Worm (Caenorhabditis elegans) whole organism, L4 larva: ENCODE measurements around the gene gcy-4.

Experiments
- F26F4.8 ChIP-seq: fragments of 200-800 bp; sonication (Bioruptor generic); conservative IDR thresholded peaks from 2 replicates; pipeline ENCODE4 v1.3.6; 2022; ENCODE audit warnings: missing genetic modification characterization, missing compliant biosample characterization
- F44E2.7 ChIP-seq: fragments of 200-800 bp; sonication (Bioruptor generic); IDR thresholded peaks from 2 replicates; pipeline ENCODE4 v2.1.2; 2022; ENCODE audit warnings: missing genetic modification characterization, missing compliant biosample characterization
- R02D3.7 ChIP-seq: fragments of 150-350 bp; sonication (generic microtip); optimal IDR thresholded peaks from 3 replicates; lab custom pipeline; 2014; ENCODE audit warnings: missing biosample characterization, missing genetic modification characterization
- Y75B8A.6 ChIP-seq: fragments of 200-800 bp; sonication (Bioruptor generic); IDR thresholded peaks from 2 replicates; pipeline ENCODE4 v1.3.6; 2022; ENCODE audit warnings: missing genetic modification reagents, missing genetic modification characterization, missing compliant biosample characterization
- aha-1 ChIP-seq: fragments of 150-350 bp; peaks from one replicate; lab custom pipeline; 2014; ENCODE audit warnings: missing biosample characterization, missing genetic modification characterization
- ama-1 ChIP-seq: fragments of 150-350 bp; optimal IDR thresholded peaks from 2 replicates; lab custom pipeline; 2014; ENCODE audit warnings: inconsistent platforms, mixed read lengths
- ceh-20 ChIP-seq: fragments of 200-800 bp; sonication (Bioruptor generic); IDR thresholded peaks from 2 replicates; pipeline ENCODE4 v1.3.6; 2022; ENCODE audit warnings: missing genetic modification reagents, missing genetic modification characterization, missing compliant biosample characterization
- ceh-28 ChIP-seq: fragments of 150-350 bp; optimal IDR thresholded peaks from 2 replicates; lab custom pipeline; 2014; ENCODE audit warnings: missing biosample characterization, missing genetic modification reagents, missing genetic modification characterization
- ceh-32 ChIP-seq: sonication (generic microtip); optimal IDR thresholded peaks from 2 replicates; lab custom pipeline; 2016; ENCODE audit warnings: mild to moderate bottlenecking, missing genetic modification characterization, missing compliant biosample characterization; ENCODE audit not compliant: poor library complexity
- ceh-44 ChIP-seq: fragments of 200-800 bp; sonication (Bioruptor generic); IDR thresholded peaks from 2 replicates; pipeline ENCODE4 v1.3.6; 2022; ENCODE audit warnings: missing genetic modification reagents, missing genetic modification characterization, missing compliant biosample characterization
- ctbp-1 ChIP-seq: fragments of 200-800 bp; sonication (Bioruptor generic); IDR thresholded peaks from 2 replicates; pipeline ENCODE4 v1.3.6; 2022; ENCODE audit warnings: missing genetic modification reagents, missing genetic modification characterization, missing compliant biosample characterization
- daf-16 ChIP-seq, 3 experiments: sonication (generic microtip); optimal IDR thresholded peaks; 2 replicates each; lab custom pipeline; 2016 to 2017; ENCODE audit warnings: missing genetic modification characterization in 3 of 3, missing genetic modification reagents in 3 of 3, mild to moderate bottlenecking in 2 of 3, missing compliant biosample characterization in 2 of 3, missing biosample characterization in 1 of 3, moderate library complexity in 1 of 3
- dmd-6 ChIP-seq: fragments of 200-800 bp; sonication (Bioruptor generic); IDR thresholded peaks from 2 replicates; pipeline ENCODE4 v1.3.6; 2022; ENCODE audit warnings: missing genetic modification reagents, missing genetic modification characterization, missing compliant biosample characterization
- dmd-8 ChIP-seq: fragments of 200-800 bp; sonication (Bioruptor generic); IDR thresholded peaks from 2 replicates; pipeline ENCODE4 v1.3.6; 2022; ENCODE audit warnings: missing genetic modification characterization, missing compliant biosample characterization
- dmd-9 ChIP-seq: fragments of 200-800 bp; sonication (Bioruptor generic); IDR thresholded peaks from 2 replicates; pipeline ENCODE4 v1.3.6; 2022; ENCODE audit warnings: missing genetic modification reagents, missing genetic modification characterization, missing compliant biosample characterization
- duxl-1 ChIP-seq: sonication (generic microtip); optimal IDR thresholded peaks from 2 replicates; lab custom pipeline; 2016; ENCODE audit warnings: mild to moderate bottlenecking, missing genetic modification characterization, moderate library complexity, missing compliant biosample characterization; ENCODE audit not compliant: poor library complexity
- egl-43 ChIP-seq: fragments of 200-800 bp; sonication (Bioruptor generic); IDR thresholded peaks from 2 replicates; pipeline ENCODE4 v1.3.6; 2022; ENCODE audit warnings: missing genetic modification reagents, missing genetic modification characterization, missing compliant biosample characterization
- hif-1 ChIP-seq, 2 experiments: sonication (generic microtip); optimal IDR thresholded peaks; 2 replicates each; lab custom pipeline; 2016 to 2017; ENCODE audit warnings: missing compliant biosample characterization in 2 of 2, missing genetic modification characterization in 2 of 2, missing genetic modification reagents in 2 of 2, missing genotype in 2 of 2, mild to moderate bottlenecking in 1 of 2
- hlh-11 ChIP-seq: fragments of 200-800 bp; sonication (Bioruptor generic); optimal IDR thresholded peaks from 2 replicates; lab custom pipeline; 2018; ENCODE audit warnings: mild to moderate bottlenecking, missing genetic modification characterization, missing compliant biosample characterization
- hlh-30 ChIP-seq: sonication (generic microtip); optimal IDR thresholded peaks from 2 replicates; lab custom pipeline; 2017; ENCODE audit warnings: antibody characterized with exemption, mild to moderate bottlenecking, missing genetic modification characterization, missing compliant biosample characterization; ENCODE audit not compliant: insufficient read depth
- lim-7 ChIP-seq: fragments of 200-800 bp; sonication (Bioruptor generic); IDR thresholded peaks from 2 replicates; pipeline ENCODE4 v1.3.6; 2022; ENCODE audit warnings: missing genetic modification characterization, missing compliant biosample characterization
- lin-1 ChIP-seq: fragments of 200-800 bp; sonication (Bioruptor generic); IDR thresholded peaks from 2 replicates; pipeline ENCODE4 v1.3.6; 2022; ENCODE audit warnings: missing genetic modification reagents, missing genetic modification characterization, missing compliant biosample characterization
- lin-15B ChIP-seq: fragments of 150-350 bp; sonication (generic microtip); optimal IDR thresholded peaks from 3 replicates; lab custom pipeline; 2014; ENCODE audit warnings: missing biosample characterization, missing genetic modification characterization
- lin-38 ChIP-seq: fragments of 200-800 bp; sonication (Bioruptor generic); IDR thresholded peaks from 2 replicates; pipeline ENCODE4 v1.3.6; 2022; ENCODE audit warnings: missing genetic modification reagents, missing genetic modification characterization, missing compliant biosample characterization
- lir-3 ChIP-seq: sonication (generic microtip); optimal IDR thresholded peaks from 2 replicates; lab custom pipeline; 2016; ENCODE audit warnings: mild to moderate bottlenecking, missing genetic modification characterization, missing compliant biosample characterization
- lsy-2 ChIP-seq, 2 experiments: fragments of 150-350 bp in 1 of 2; sonication (generic microtip) in 1 of 2; optimal IDR thresholded peaks; 2 replicates each; lab custom pipeline; 2014 to 2017; ENCODE audit warnings: missing biosample characterization in 2 of 2, missing genetic modification characterization in 2 of 2
- mdl-1 ChIP-seq, 2 experiments: fragments of 150-350 bp in 1 of 2; sonication (generic microtip) in 1 of 2; optimal IDR thresholded peaks; 2 replicates each; lab custom pipeline; 2014 to 2017; ENCODE audit warnings: missing biosample characterization in 2 of 2, missing genetic modification characterization in 2 of 2
- mdt-29 ChIP-seq: fragments of 200-800 bp; sonication (Bioruptor generic); IDR thresholded peaks from 2 replicates; pipeline ENCODE4 v1.3.6; 2022; ENCODE audit warnings: missing genetic modification reagents, missing genetic modification characterization, missing compliant biosample characterization
- nhr-10 ChIP-seq: fragments of 150-350 bp; optimal IDR thresholded peaks from 2 replicates; lab custom pipeline; 2014; ENCODE audit warnings: missing biosample characterization, missing genetic modification characterization
- nhr-102 ChIP-seq: sonication (generic microtip); optimal IDR thresholded peaks from 2 replicates; lab custom pipeline; 2016; ENCODE audit warnings: mild to moderate bottlenecking, missing genetic modification characterization, moderate library complexity, missing compliant biosample characterization
- nhr-11 ChIP-seq: fragments of 150-350 bp; optimal IDR thresholded peaks from 2 replicates; lab custom pipeline; 2014; ENCODE audit warnings: missing biosample characterization, missing genetic modification characterization
- nhr-111 ChIP-seq: fragments of 200-800 bp; sonication (Bioruptor generic); optimal IDR thresholded peaks from 2 replicates; lab custom pipeline; 2018; ENCODE audit warnings: mild to moderate bottlenecking, missing genetic modification characterization, missing compliant biosample characterization
- nhr-25 ChIP-seq: sonication (generic microtip); optimal IDR thresholded peaks from 2 replicates; lab custom pipeline; 2017; ENCODE audit warnings: missing genetic modification characterization, mild to moderate bottlenecking, missing compliant biosample characterization, antibody characterized with exemption, moderate library complexity, borderline replicate concordance; ENCODE audit not compliant: insufficient read depth
- nhr-28 ChIP-seq: fragments of 150-350 bp; optimal IDR thresholded peaks from 2 replicates; lab custom pipeline; 2014; ENCODE audit warnings: missing biosample characterization, missing genetic modification characterization
- nhr-41 ChIP-seq: fragments of 200-800 bp; sonication (Bioruptor generic); IDR thresholded peaks from 2 replicates; pipeline ENCODE4 v1.3.6; 2022; ENCODE audit warnings: missing genetic modification reagents, missing genetic modification characterization, missing compliant biosample characterization
- nhr-48 ChIP-seq: sonication (generic microtip); optimal IDR thresholded peaks from 2 replicates; lab custom pipeline; 2016; ENCODE audit warnings: mild to moderate bottlenecking, missing genetic modification characterization, missing compliant biosample characterization
- nhr-76 ChIP-seq: fragments of 150-350 bp; optimal IDR thresholded peaks from 2 replicates; lab custom pipeline; 2014; ENCODE audit warnings: missing biosample characterization, missing genetic modification characterization
- rbr-2 ChIP-seq: sonication (generic microtip); optimal IDR thresholded peaks from 2 replicates; lab custom pipeline; 2016; ENCODE audit warnings: missing genotype, missing genetic modification characterization, missing compliant biosample characterization
- snpc-1.2 ChIP-seq: fragments of 200-800 bp; sonication (Bioruptor generic); IDR thresholded peaks from 2 replicates; pipeline ENCODE4 v1.3.6; 2022; ENCODE audit warnings: missing genetic modification reagents, missing genetic modification characterization, missing compliant biosample characterization
- tra-1 ChIP-seq: fragments of 200-800 bp; sonication (Bioruptor generic); IDR thresholded peaks from 2 replicates; pipeline ENCODE4 v1.3.6; 2022; ENCODE audit warnings: missing genetic modification reagents, missing genetic modification characterization, missing compliant biosample characterization
- unc-62 ChIP-seq, 3 experiments: fragments of 150-350 bp in 1 of 3; sonication (generic microtip); optimal IDR thresholded peaks in 2 of 3; peaks in 1 of 3; 1 replicate in 1 of 3; 2 replicates in 2 of 3; lab custom pipeline; 2014 to 2017; ENCODE audit warnings: missing biosample characterization in 3 of 3, missing genetic modification characterization in 3 of 3, missing genetic modification reagents in 3 of 3, missing genotype in 1 of 3
- zfp-3 ChIP-seq: fragments of 200-800 bp; sonication (Bioruptor generic); conservative IDR thresholded peaks from 2 replicates; pipeline ENCODE4 v1.3.6; 2022; ENCODE audit warnings: missing genetic modification reagents, missing genetic modification characterization, missing compliant biosample characterization

The gcy-4 gene

DNA sequence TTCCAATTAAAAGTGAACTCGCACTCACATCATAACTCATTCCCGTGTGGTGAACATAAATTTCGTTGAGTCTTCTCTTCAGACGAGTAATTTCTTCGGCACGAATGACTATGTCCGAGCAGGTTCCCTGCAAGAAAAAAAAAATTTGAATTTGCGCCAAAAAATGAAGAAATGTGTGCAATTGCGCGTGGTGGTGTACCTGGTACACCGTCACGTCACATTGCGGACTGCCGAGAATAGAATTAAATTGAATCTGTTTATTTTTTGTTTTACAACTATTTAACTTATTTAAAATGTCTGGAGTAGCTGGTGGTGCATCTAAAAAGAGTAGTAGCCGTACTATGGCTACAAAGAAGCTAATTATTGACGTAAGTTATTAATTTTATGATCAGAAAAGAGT is 7.7 kb downstream of the gcy-4 start, which contains the start of gene mdt-22 (continued):
- no peak for TF ChIP-seq dmd-8
- TF ChIP-seq nhr-76: no peak
- TF ChIP-seq nhr-28 (tag; lab: Kevin White, UChicago): peak; percentile 20
- TF ChIP-seq ctbp-1 (GFP tag; lab: Robert Waterston, UW): peak; percentile 59; the same call in 1 of the 2 replicates
- TF ChIP-seq hlh-11 (tag; lab: Kevin White, UChicago): peak; percentile 60
- TF ChIP-seq F26F4.8 (GFP tag; lab: Robert Waterston, UW): no peak
- no peak for TF ChIP-seq nhr-48 (tag; lab: Kevin White, UChicago)
- TF ChIP-seq nhr-10 (tag; lab: Kevin White, UChicago): no peak
- TF ChIP-seq mdt-29 (GFP tag; lab: Robert Waterston, UW): no peak
- 0 out of 2 replicates have a peak, but pooled peaks have one; percentile 56 for TF ChIP-seq zfp-3 (GFP tag; lab: Robert Waterston, UW)
- TF ChIP-seq daf-16 (GFP tag; optimal IDR thresholded peaks at IDR 0.05; lab: Kevin White, UChicago): peak in 1 of 2 experiments; percentile 45
- peak; percentile 45 for TF ChIP-seq daf-16 (tag; optimal IDR thresholded peaks at IDR 0.05; lab: Kevin White, UChicago)

DNA sequence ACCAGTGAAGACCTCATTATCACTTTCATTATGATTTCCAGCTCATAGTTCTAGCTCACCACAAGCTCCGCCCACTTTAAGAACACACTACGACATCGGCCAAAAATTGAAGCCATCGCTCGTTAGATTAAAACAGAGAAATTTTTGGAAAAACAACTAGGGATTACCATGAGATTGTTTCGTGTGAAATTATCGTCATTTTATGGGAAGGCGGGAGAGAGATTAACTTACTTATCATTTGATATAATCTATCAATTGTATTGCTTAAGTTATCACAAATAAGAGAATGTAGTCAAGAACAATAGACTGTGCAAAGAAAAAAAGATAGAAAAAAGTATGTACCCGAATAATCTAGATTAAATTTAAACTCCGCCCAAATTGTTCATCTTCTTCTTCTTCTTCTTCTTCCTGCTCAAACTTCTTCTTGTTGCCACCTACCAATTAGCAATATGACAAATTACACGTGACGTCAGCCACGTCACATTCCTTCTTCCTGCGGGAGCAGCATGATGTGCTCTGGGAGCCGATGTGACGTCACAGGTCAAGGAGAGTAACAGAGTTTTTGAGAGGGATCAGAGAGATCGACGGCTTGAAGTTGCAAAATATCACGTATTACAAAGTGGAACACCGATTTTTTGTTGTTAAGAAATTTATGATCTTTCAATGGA is 8.4 kb downstream of the gcy-4 start, which contains the start of gene nep-26:
Gene nep-26 (minus strand): TSS at position 51 of the 668 bp plus-strand sequence.
- TF ChIP-seq nhr-28 (tag; lab: Kevin White, UChicago): no peak
- TF ChIP-seq lsy-2 (tag; optimal IDR thresholded peaks at IDR 0.05; lab: Kevin White, UChicago): peak in 1 of 2 experiments; percentile 22
- peak; percentile 64 for TF ChIP-seq hlh-30 (tag; lab: Kevin White, UChicago)
- TF ChIP-seq daf-16 (GFP tag; optimal IDR thresholded peaks at IDR 0.05; lab: Kevin White, UChicago): peak in 1 of 2 experiments; percentile 89
- TF ChIP-seq daf-16 (tag; optimal IDR thresholded peaks at IDR 0.05; lab: Kevin White, UChicago): no peak
- peak; percentile 14 to 94 for TF ChIP-seq hif-1 (tag; optimal IDR thresholded peaks at IDR 0.05; lab: Kevin White, UChicago)
- peak; percentile 41 for TF ChIP-seq hlh-11 (tag; lab: Kevin White, UChicago)
- TF ChIP-seq ceh-20: peak; percentile 37; the same call in 1 of the 2 replicates
- TF ChIP-seq lin-38 (GFP tag; lab: Robert Waterston, UW): no peak
- TF ChIP-seq nhr-11 (tag; lab: Kevin White, UChicago): peak; percentile 74

DNA sequence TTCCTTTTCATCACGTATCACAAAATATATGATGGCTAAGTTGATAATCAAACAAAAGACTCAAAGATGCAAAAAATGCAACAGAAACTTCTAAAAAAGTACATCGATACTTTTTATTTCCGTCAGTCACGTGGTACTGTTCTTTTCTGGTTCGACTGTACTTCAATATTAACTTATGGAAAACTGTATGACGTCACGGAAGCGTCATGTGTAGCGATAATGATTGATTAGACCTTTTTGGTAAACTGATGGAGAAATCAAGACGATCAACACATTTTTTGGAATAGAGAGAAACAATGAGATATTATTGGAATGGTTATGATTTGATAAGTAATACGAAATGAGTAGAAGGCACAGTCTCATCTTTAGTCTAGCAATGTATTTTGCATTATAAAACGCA is 14.4 kb downstream of the gcy-4 start:
- TF ChIP-seq rbr-2 (no peak), tra-1 (GFP tag; lab: Robert Waterston, UW) (peak; percentile 57; the same call in 1 of the 2 replicates), nhr-28 (tag; lab: Kevin White, UChicago) (peak; percentile 68), snpc-1.2 (GFP tag; lab: Robert Waterston, UW) (no peak), lim-7 (GFP tag; lab: Robert Waterston, UW) (no peak), F44E2.7 (GFP tag; lab: Robert Waterston, UW) (no peak), hlh-30 (tag; lab: Kevin White, UChicago) (peak; percentile 46), R02D3.7 (tag; lab: Kevin White, UChicago) (no peak), nhr-41 (GFP tag; lab: Robert Waterston, UW) (no peak), nhr-48 (tag; lab: Kevin White, UChicago) (no peak), egl-43 (GFP tag; lab: Robert Waterston, UW) (no peak), ceh-32 (tag; lab: Kevin White, UChicago) (no peak), ceh-20 (peak; percentile 34; the same call in 1 of the 2 replicates), lin-1 (GFP tag; lab: Robert Waterston, UW) (no peak), nhr-25 (tag; lab: Kevin White, UChicago) (no peak), nhr-111 (GFP tag; lab: Kevin White, UChicago) (no peak), nhr-102 (tag; lab: Kevin White, UChicago) (no peak), ama-1 (no peak), mdl-1 (tag; optimal IDR thresholded peaks at IDR 0.05; lab: Kevin White, UChicago) (peak in 1 of 2 experiments; percentile 51), lir-3 (tag; lab: Kevin White, UChicago) (no peak), lsy-2 (tag; optimal IDR thresholded peaks at IDR 0.05; lab: Kevin White, UChicago) (peak in 1 of 2 experiments; percentile 37), aha-1 (no peak), dmd-9 (GFP tag; lab: Robert Waterston, UW) (no peak), unc-62 (GFP tag; optimal IDR thresholded peaks at IDR 0.05 in 1 of 2; lab: Kevin White, UChicago) (peak in 1 of 2 experiments; percentile 81), unc-62 (tag; optimal IDR thresholded peaks at IDR 0.05; lab: Kevin White, UChicago) (no peak), duxl-1 (tag; lab: Kevin White, UChicago) (no peak), ceh-28 (tag; lab: Kevin White, UChicago) (no peak), Y75B8A.6 (GFP tag; lab: Robert Waterston, UW) (no peak), dmd-6 (GFP tag; lab: Robert Waterston, UW) (peak; percentile 38), lin-15B (tag; lab: Kevin White, UChicago) (no peak), ceh-44 (GFP tag; lab: Robert Waterston, UW) (no peak)
